Worm (Caenorhabditis elegans) whole organism, L1 larva: ENCODE measurements around the gene F54H12.7.

Experiments used
- C34B4.2 ChIP-seq: sonication (generic microtip); optimal IDR thresholded peaks from 2 replicates; lab custom pipeline; 2017; ENCODE audit warnings: mild to moderate bottlenecking, missing genetic modification characterization, missing compliant biosample characterization
- ceh-82 ChIP-seq, 3 experiments: fragments of 150-350 bp in 1 of 3; sonication (generic microtip) in 2 of 3; optimal IDR thresholded peaks; 2 replicates each; lab custom pipeline; 2014 to 2017; ENCODE audit warnings: missing biosample characterization in 3 of 3, missing genetic modification characterization in 3 of 3
- egl-27 ChIP-seq, 2 experiments: fragments of 150-350 bp in 1 of 2; sonication (generic microtip); optimal IDR thresholded peaks; 3 replicates each; lab custom pipeline; 2017 to 2018; ENCODE audit warnings: missing biosample characterization in 2 of 2, missing genetic modification characterization in 2 of 2, missing genetic modification reagents in 2 of 2
- elt-2 ChIP-seq: sonication (generic microtip); optimal IDR thresholded peaks from 2 replicates; lab custom pipeline; 2016; ENCODE audit warnings: missing genetic modification characterization, mild to moderate bottlenecking, inconsistent platforms, missing compliant biosample characterization, missing genetic modification reagents
- lir-3 ChIP-seq: sonication (generic microtip); optimal IDR thresholded peaks from 2 replicates; lab custom pipeline; 2016; ENCODE audit warnings: mild to moderate bottlenecking, missing genetic modification characterization, moderate library complexity, missing compliant biosample characterization; ENCODE audit not compliant: poor library complexity
- ztf-11 ChIP-seq, 2 experiments: sonication (generic microtip); optimal IDR thresholded peaks; 2 replicates each; lab custom pipeline; 2016 to 2017; ENCODE audit warnings: missing genetic modification characterization in 2 of 2, missing biosample characterization in 1 of 2, missing compliant biosample characterization in 1 of 2
- ztf-4 ChIP-seq: fragments of 150-350 bp; optimal IDR thresholded peaks from 2 replicates; lab custom pipeline; 2014; ENCODE audit warnings: missing biosample characterization, missing genetic modification characterization

DNA sequence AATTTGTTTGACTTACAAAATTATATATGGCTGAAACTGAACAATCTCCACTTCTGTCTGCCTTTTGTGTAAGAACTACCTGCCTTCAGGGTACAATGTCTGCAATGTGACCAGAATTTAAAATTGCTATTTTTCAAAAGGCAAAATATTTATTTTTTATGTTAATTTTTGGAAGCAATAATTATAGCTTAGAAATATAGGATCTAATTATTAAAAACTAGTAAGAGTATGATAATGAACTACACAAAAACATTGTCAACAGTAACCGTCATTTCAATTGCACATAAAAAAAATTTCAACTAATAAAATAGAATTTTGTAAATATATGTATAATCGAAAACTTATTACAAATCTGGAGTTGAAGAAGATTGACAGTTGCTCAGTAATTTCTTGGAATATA lies 12.2 kb upstream of the F54H12.7 start, which contains the start of gene C29E4.9:
- no peak for TF ChIP-seq ztf-4
- TF ChIP-seq lir-3 = no peak
- no peak for TF ChIP-seq elt-2 (tag; lab: Kevin White, UChicago)
- no peak for TF ChIP-seq ztf-11 (tag; optimal IDR thresholded peaks at IDR 0.05; lab: Kevin White, UChicago)
- TF ChIP-seq egl-27 (tag; optimal IDR thresholded peaks at IDR 0.05; lab: Kevin White, UChicago) = no peak
- no peak for TF ChIP-seq ceh-82 (tag; optimal IDR thresholded peaks at IDR 0.05; lab: Kevin White, UChicago)
- no peak for TF ChIP-seq C34B4.2 (tag; lab: Kevin White, UChicago)
